Worm (Caenorhabditis elegans): ENCODE measurements around the gene eor-1.
"Not testable (repeated sequence)": the region's sequence is repeated elsewhere in the genome, so short reads cannot be mapped to it uniquely, and the experiment has no call there.

eor-1 gene

ce11 chrIV:4762990-4763545 lies 35.9 kb downstream of the eor-1 start:
- TF ChIP-seq snpc-4 (GFP tag; optimal IDR thresholded peaks at IDR 0.05): not testable (repeated sequence)
- TF ChIP-seq snpc-4 (tag; optimal IDR thresholded peaks at IDR 0.05) (peak in 1 of 4 experiments; percentile 39), F33H1.4 (GFP tag; IDR thresholded peaks at IDR 0.05) (peak; percentile 49), xnd-1 (tag; optimal IDR thresholded peaks at IDR 0.05) (peak; percentile 17), madf-6 (GFP tag; IDR thresholded peaks at IDR 0.05) (peak; percentile 75), hmg-1.2 (GFP tag; IDR thresholded peaks at IDR 0.05) (peak; percentile 26; the same call in 1 of the 2 replicates), lsl-1 (GFP tag; optimal IDR thresholded peaks at IDR 0.05) (peak; percentile 52), mcd-1 (GFP tag; IDR thresholded peaks at IDR 0.05) (peak; percentile 70)

- TF ChIP-seq athp-1 (tag; optimal IDR thresholded peaks at IDR 0.05) (no peak), madf-10 (tag; optimal IDR thresholded peaks at IDR 0.05) (no peak), tlf-1 (GFP tag; optimal IDR thresholded peaks at IDR 0.05) (peak; percentile 54), D2030.7 (GFP tag; IDR thresholded peaks at IDR 0.05) (peak; percentile 82), F10E7.11 (tag; optimal IDR thresholded peaks at IDR 0.05) (no peak), snpc-3.4 (tag; optimal IDR thresholded peaks at IDR 0.05) (peak; percentile 81), K12H6.12 (tag; optimal IDR thresholded peaks at IDR 0.05) (no peak), madf-6 (GFP tag; IDR thresholded peaks at IDR 0.05) (peak; percentile 96), snpc-1.1 (tag; optimal IDR thresholded peaks at IDR 0.05; ENCODE audit: insufficient read depth) (peak; percentile 46), T26A5.8 (tag; optimal IDR thresholded peaks at IDR 0.05) (no peak), ztf-18 (tag; optimal IDR thresholded peaks at IDR 0.05) (no peak), attf-3 (GFP tag; conservative IDR thresholded peaks at IDR 0.05) (no peak), ztf-3 (GFP tag; optimal IDR thresholded peaks at IDR 0.05) (no peak), ztf-28 (GFP tag; IDR thresholded peaks at IDR 0.05) (no peak), snpc-1.3 (tag; optimal IDR thresholded peaks at IDR 0.05; ENCODE audit: insufficient read depth) (peak; percentile 52), ekl-4 (GFP tag; IDR thresholded peaks at IDR 0.05) (peak; percentile 75), ceh-91 (GFP tag; IDR thresholded peaks at IDR 0.05) (peak; percentile 77), lsy-27 (tag; optimal IDR thresholded peaks at IDR 0.05; ENCODE audit: borderline replicate concordance, insufficient read depth) (no peak), snpc-4 (GFP tag; optimal IDR thresholded peaks at IDR 0.05) (peak; percentile 37), snpc-4 (tag; optimal IDR thresholded peaks at IDR 0.05) (peak; percentile 8 to 80 (median 58)), sptf-2 (GFP tag; optimal IDR thresholded peaks at IDR 0.05) (no peak), tbp1 (GFP tag; optimal IDR thresholded peaks at IDR 0.05) (peak; percentile 37), xnd-1 (tag; optimal IDR thresholded peaks at IDR 0.05) (peak; percentile 86), lsl-1 (GFP tag; optimal IDR thresholded peaks at IDR 0.05) (peak; percentile 94), pbrm-1 (GFP tag; IDR thresholded peaks at IDR 0.05) (peak; percentile 44; the same call in 1 of the 2 replicates), attf-5 (GFP tag; optimal IDR thresholded peaks at IDR 0.05) (no peak), efl-1 (GFP tag; optimal IDR thresholded peaks at IDR 0.05) (peak; percentile 32), hsf-1 (GFP tag; IDR thresholded peaks at IDR 0.05) (peak; percentile 99), aptf-2 (GFP tag; conservative IDR thresholded peaks at IDR 0.05) (no peak), F33H1.4 (GFP tag; IDR thresholded peaks at IDR 0.05) (peak; percentile 97), lin-54 (GFP tag; optimal IDR thresholded peaks at IDR 0.05) (peak; percentile 85), mcd-1 (GFP tag; IDR thresholded peaks at IDR 0.05) (peak; percentile 67; the same call in 1 of the 2 replicates), Y53G8AR.9 (GFP tag; conservative IDR thresholded peaks at IDR 0.05) (no peak; the same call in 1 of the 2 replicates), bed-2 (GFP tag; IDR thresholded peaks at IDR 0.05) (no peak), madf-8 (GFP tag; conservative IDR thresholded peaks at IDR 0.05) (peak; percentile 87), ets-4 (GFP tag; optimal IDR thresholded peaks at IDR 0.05) (no peak), F57A8.1 (GFP tag; optimal IDR thresholded peaks at IDR 0.05) (no peak), unc-130 (GFP tag; optimal IDR thresholded peaks at IDR 0.05) (no peak), lin-26 (GFP tag; IDR thresholded peaks at IDR 0.05) (no peak), F23B12.7 (tag; optimal IDR thresholded peaks at IDR 0.05; ENCODE audit: insufficient read depth) (no peak), attf-6 (GFP tag; IDR thresholded peaks at IDR 0.05) (peak; percentile 44; the same call in 1 of the 2 replicates), unc-62 (GFP tag; optimal IDR thresholded peaks at IDR 0.05) (no peak)
These were observed 38.4 kb downstream of the eor-1 start, which contains the start of the genes memi-1 and cyp-31A3 for ce11 chrIV:4760378-4761084. TSS of gene memi-1 (minus strand) at chrIV:4760428. TSS of gene cyp-31A3 (plus strand) at chrIV:4761049.

All from whole organism, young adult.